Worm (Caenorhabditis elegans) whole organism, mixed stage, embryonic: ENCODE data around the gene T22F3.7.

Experiments
- blmp-1 ChIP-seq: fragments of 150-350 bp; optimal IDR thresholded peaks from 2 replicates; lab custom pipeline; 2014; ENCODE audit warnings: missing biosample characterization, missing genetic modification characterization
- ceh-39 ChIP-seq: fragments of 150-350 bp; optimal IDR thresholded peaks from 2 replicates; lab custom pipeline; 2014; ENCODE audit warnings: missing biosample characterization, missing genetic modification characterization
- ces-1 ChIP-seq: fragments of 150-350 bp; optimal IDR thresholded peaks from 2 replicates; lab custom pipeline; 2014; ENCODE audit warnings: missing biosample characterization, missing genetic modification reagents, missing genetic modification characterization
- elt-1 ChIP-seq: sonication (generic microtip); optimal IDR thresholded peaks from 2 replicates; lab custom pipeline; 2017; ENCODE audit warnings: missing genetic modification characterization, mild to moderate bottlenecking, missing compliant biosample characterization, antibody characterized with exemption, moderate library complexity, borderline replicate concordance; ENCODE audit not compliant: insufficient read depth
- elt-3 ChIP-seq: fragments of 150-350 bp; optimal IDR thresholded peaks from 2 replicates; lab custom pipeline; 2014; ENCODE audit warnings: missing biosample characterization, missing genetic modification characterization
- lin-32 ChIP-seq: fragments of 200-800 bp; sonication (Bioruptor generic); optimal IDR thresholded peaks from 2 replicates; lab custom pipeline; 2018; ENCODE audit warnings: mild to moderate bottlenecking, missing genetic modification characterization, missing compliant biosample characterization
- mab-5 ChIP-seq: fragments of 150-350 bp; optimal IDR thresholded peaks from 2 replicates; lab custom pipeline; 2014; ENCODE audit warnings: missing biosample characterization, missing genetic modification characterization
- mep-1 ChIP-seq: fragments of 150-350 bp; optimal IDR thresholded peaks from 2 replicates; lab custom pipeline; 2017; ENCODE audit warnings: missing biosample characterization, missing genetic modification reagents, missing genetic modification characterization, inconsistent platforms
- nhr-76 ChIP-seq: sonication (generic microtip); optimal IDR thresholded peaks from 2 replicates; lab custom pipeline; 2017; ENCODE audit warnings: missing biosample characterization, missing genetic modification characterization
- sem-2 ChIP-seq: fragments of 200-800 bp; sonication (Bioruptor generic); optimal IDR thresholded peaks from 2 replicates; lab custom pipeline; 2018; ENCODE audit warnings: mild to moderate bottlenecking, missing genetic modification characterization, missing compliant biosample characterization
- snpc-4 ChIP-seq: fragments of 150-350 bp; optimal IDR thresholded peaks from 2 replicates; lab custom pipeline; 2014; ENCODE audit warnings: missing biosample characterization, missing genetic modification characterization
- tbx-8 ChIP-seq: fragments of 200-800 bp; sonication (Bioruptor generic); optimal IDR thresholded peaks from 2 replicates; lab custom pipeline; 2018; ENCODE audit warnings: mild to moderate bottlenecking, missing genetic modification characterization, moderate library complexity, missing compliant biosample characterization
- unc-39 ChIP-seq: fragments of 150-350 bp; optimal IDR thresholded peaks from 2 replicates; lab custom pipeline; 2014; ENCODE audit warnings: missing biosample characterization, missing genetic modification characterization
- ztf-11 ChIP-seq: fragments of 150-350 bp; optimal IDR thresholded peaks from 2 replicates; lab custom pipeline; 2014; ENCODE audit warnings: missing biosample characterization, missing genetic modification characterization

DNA sequence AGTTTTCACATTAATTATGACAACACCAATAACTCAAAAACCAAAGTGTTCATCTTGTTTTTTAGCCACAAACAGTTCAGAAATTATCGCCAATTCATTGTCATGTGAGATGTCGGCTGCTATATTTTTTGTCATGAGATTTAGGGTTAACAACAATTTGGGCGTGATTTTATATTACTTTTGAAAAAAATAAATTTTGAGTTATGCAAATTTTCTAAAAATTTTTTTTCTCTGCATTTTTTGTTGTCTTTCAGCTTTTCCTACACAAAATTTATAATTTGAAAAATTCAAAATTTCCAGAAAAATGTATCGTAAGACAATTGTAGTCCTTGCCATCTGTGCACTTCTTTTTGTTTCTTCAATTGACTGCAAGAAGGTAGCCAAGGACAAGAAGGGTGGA, 32.6 kb upstream of the T22F3.7 start, which contains the start of gene F59B1.2:
- TF ChIP-seq unc-39 (tag; lab: Kevin White, UChicago) (no peak), elt-3 (tag; lab: Kevin White, UChicago) (no peak), tbx-8 (GFP tag; lab: Kevin White, UChicago) (no peak), elt-1 (tag; lab: Kevin White, UChicago) (no peak), snpc-4 (no peak), lin-32 (GFP tag; lab: Kevin White, UChicago) (no peak), ceh-39 (tag; lab: Kevin White, UChicago) (no peak), nhr-76 (no peak), blmp-1 (tag; lab: Kevin White, UChicago) (no peak), ces-1 (no peak), sem-2 (GFP tag; lab: Kevin White, UChicago) (no peak), mab-5 (tag; lab: Kevin White, UChicago) (no peak), mep-1 (no peak), ztf-11 (no peak)
